Fruit fly (Drosophila melanogaster) Kc167 (cell line): ENCODE results near the gene CG10336.

Experiments used
- Myc ChIP-seq: fragments of >200 bp; optimal IDR thresholded peaks from 2 replicates; lab custom pipeline; 2017; ENCODE audit warnings: missing external identifiers
- h ChIP-seq: fragments of >200 bp; optimal IDR thresholded peaks from 3 replicates; lab custom pipeline; 2018; ENCODE audit warnings: missing external identifiers
- insv ChIP-seq: fragments of >200 bp; optimal IDR thresholded peaks from 3 replicates; lab custom pipeline; 2018; ENCODE audit warnings: missing external identifiers
- psq ChIP-seq: fragments of >200 bp; optimal IDR thresholded peaks from 2 replicates; lab custom pipeline; 2017; ENCODE audit warnings: missing external identifiers
- ttk ChIP-seq: sonication (Bioruptor generic); optimal IDR thresholded peaks from 2 replicates; lab custom pipeline; 2017; ENCODE audit warnings: missing external identifiers

DNA sequence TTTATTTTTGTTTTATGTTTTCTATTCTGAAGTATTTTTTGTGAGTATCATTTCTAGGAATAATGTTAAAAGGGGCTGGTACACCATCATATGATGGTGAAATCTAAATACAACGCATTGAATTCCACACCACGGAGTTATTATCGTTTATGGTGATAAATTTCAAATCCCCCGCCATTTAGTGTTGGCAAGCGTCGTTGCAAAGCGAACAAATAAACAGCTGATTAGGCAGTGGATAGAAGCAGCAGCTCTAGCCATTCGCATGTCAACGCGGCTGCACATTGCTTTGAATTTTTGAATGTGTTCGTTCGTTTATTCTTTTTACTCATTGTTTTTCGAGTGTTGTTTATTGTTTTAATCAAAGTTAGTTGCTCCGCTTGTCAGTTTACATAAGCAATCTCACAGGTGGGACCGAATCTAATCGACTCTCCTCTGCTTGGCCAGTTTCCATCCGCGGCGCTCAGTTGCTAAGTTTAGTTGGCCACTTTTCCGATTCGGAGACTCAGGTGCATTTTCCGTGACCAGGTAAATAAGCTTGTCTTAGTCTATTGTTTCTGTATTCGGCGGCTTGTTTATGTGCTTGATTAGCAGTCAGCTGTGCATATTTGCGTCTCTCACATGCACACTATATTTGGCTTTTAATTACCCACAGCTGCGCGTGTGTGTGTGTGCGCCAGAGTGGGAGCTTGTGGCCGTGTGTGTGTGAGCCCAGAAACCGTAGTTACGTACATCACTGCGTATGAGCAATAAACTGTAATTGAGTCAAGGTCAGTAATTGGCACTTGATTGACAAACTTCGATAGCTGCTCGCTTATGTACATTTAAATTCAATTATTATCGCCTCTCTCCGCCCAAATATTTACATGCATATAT, 12.1 kb upstream of the CG10336 start, which contains the start of the genes Mst36Fa and CG31751:
- no peak for TF ChIP-seq psq (lab: Kevin White, UChicago)
- TF ChIP-seq h, result no peak
- TF ChIP-seq ttk (lab: Kevin White, UChicago), result no peak
- no peak for TF ChIP-seq insv
- no peak for TF ChIP-seq Myc (lab: Kevin White, UChicago)
